Worm (Caenorhabditis elegans): Measurements from ENCODE around the gene mmab-1.

- TF ChIP-seq W03F9.2 (tag; optimal IDR thresholded peaks at IDR 0.05) (peak; percentile 60), him-1 (tag; optimal IDR thresholded peaks at IDR 0.05) (no peak)
These were observed 3.8 kb downstream of the mmab-1 start, which contains the start of gene rpb-8 for ce11 chrIII:4917960-4918712.

All from whole organism, L4/young adult.